Worm (Caenorhabditis elegans) whole organism, L3 larva: ENCODE data around the gene F55A11.6.
A peak's percentile ranks its signal among the peaks of the same experiment; 100 is the strongest.

Experiments
- R02D3.7 ChIP-seq: fragments of 150-350 bp; optimal IDR thresholded peaks from 2 replicates; lab custom pipeline; 2014; ENCODE audit warnings: missing biosample characterization, missing genetic modification characterization
- aly-2 ChIP-seq: fragments of 150-350 bp; optimal IDR thresholded peaks from 2 replicates; lab custom pipeline; 2014; ENCODE audit warnings: missing biosample characterization, missing genetic modification characterization
- ama-1 ChIP-seq: fragments of 150-350 bp; optimal IDR thresholded peaks from 2 replicates; lab custom pipeline; 2018
- ceh-16 ChIP-seq: sonication (generic microtip); optimal IDR thresholded peaks from 2 replicates; lab custom pipeline; 2017; ENCODE audit warnings: missing biosample characterization, missing genetic modification characterization
- ceh-28 ChIP-seq: fragments of 150-350 bp; optimal IDR thresholded peaks from 2 replicates; lab custom pipeline; 2014; ENCODE audit warnings: missing biosample characterization, missing genetic modification reagents, missing genetic modification characterization
- ceh-82 ChIP-seq: fragments of 150-350 bp; optimal IDR thresholded peaks from 2 replicates; lab custom pipeline; 2014; ENCODE audit warnings: missing biosample characterization, missing genetic modification characterization
- elt-1 ChIP-seq: fragments of 150-350 bp; optimal IDR thresholded peaks from 2 replicates; lab custom pipeline; 2014; ENCODE audit warnings: missing biosample characterization, missing genetic modification characterization
- elt-2 ChIP-seq: sonication (generic microtip); optimal IDR thresholded peaks from 2 replicates; lab custom pipeline; 2016; ENCODE audit warnings: missing genetic modification reagents, mild to moderate bottlenecking, missing genetic modification characterization, missing compliant biosample characterization
- elt-3 ChIP-seq, 3 experiments: fragments of 150-350 bp in 1 of 3; sonication (generic microtip) in 2 of 3; optimal IDR thresholded peaks; 2 replicates in 2 of 3; 4 replicates in 1 of 3; lab custom pipeline; 2014 to 2017; ENCODE audit warnings: missing biosample characterization in 3 of 3, missing genetic modification characterization in 3 of 3
- eor-1 ChIP-seq, 2 experiments: fragments of 150-350 bp; optimal IDR thresholded peaks; 2 replicates each; lab custom pipeline; 2014 to 2018; ENCODE audit warnings: missing biosample characterization in 2 of 2, missing genetic modification characterization in 2 of 2
- fkh-2 ChIP-seq: fragments of 150-350 bp; optimal IDR thresholded peaks from 2 replicates; lab custom pipeline; 2014; ENCODE audit warnings: missing biosample characterization, missing genetic modification reagents, missing genetic modification characterization
- fos-1 ChIP-seq: fragments of 150-350 bp; optimal IDR thresholded peaks from 2 replicates; lab custom pipeline; 2014; ENCODE audit warnings: missing biosample characterization, missing genetic modification characterization
- jun-1 ChIP-seq: fragments of 150-350 bp; optimal IDR thresholded peaks from 2 replicates; lab custom pipeline; 2014; ENCODE audit warnings: missing biosample characterization, missing genetic modification reagents, missing genetic modification characterization
- lin-15B ChIP-seq: fragments of 150-350 bp; optimal IDR thresholded peaks from 2 replicates; lab custom pipeline; 2014; ENCODE audit warnings: missing biosample characterization, missing genetic modification characterization
- lin-39 ChIP-seq: fragments of 150-350 bp; optimal IDR thresholded peaks from 2 replicates; lab custom pipeline; 2018; ENCODE audit warnings: missing biosample characterization, missing genetic modification reagents, missing genetic modification characterization
- lsy-12 ChIP-seq: sonication (generic microtip); optimal IDR thresholded peaks from 2 replicates; lab custom pipeline; 2016; ENCODE audit warnings: mild to moderate bottlenecking, missing genetic modification characterization, missing compliant biosample characterization
- mml-1 ChIP-seq: fragments of 150-350 bp; sonication (generic microtip); optimal IDR thresholded peaks from 3 replicates; lab custom pipeline; 2014; ENCODE audit warnings: missing biosample characterization, missing genetic modification characterization
- nfya-1 ChIP-seq: sonication (generic microtip); optimal IDR thresholded peaks from 2 replicates; lab custom pipeline; 2017; ENCODE audit warnings: missing genetic modification characterization, mild to moderate bottlenecking, missing compliant biosample characterization, antibody characterized with exemption, moderate library complexity; ENCODE audit not compliant: insufficient read depth
- nhr-11 ChIP-seq: fragments of 150-350 bp; optimal IDR thresholded peaks from 2 replicates; lab custom pipeline; 2014; ENCODE audit warnings: missing biosample characterization, missing genetic modification characterization
- nhr-12 ChIP-seq: fragments of 150-350 bp; optimal IDR thresholded peaks from 2 replicates; lab custom pipeline; 2014; ENCODE audit warnings: missing biosample characterization, missing genetic modification characterization
- nhr-23 ChIP-seq: fragments of 150-350 bp; optimal IDR thresholded peaks from 2 replicates; lab custom pipeline; 2014; ENCODE audit warnings: missing biosample characterization, missing genetic modification reagents, missing genetic modification characterization
- nhr-25 ChIP-seq: sonication (generic microtip); optimal IDR thresholded peaks from 2 replicates; lab custom pipeline; 2017; ENCODE audit warnings: missing biosample characterization, missing genetic modification characterization
- nhr-43 ChIP-seq: sonication (generic microtip); optimal IDR thresholded peaks from 2 replicates; lab custom pipeline; 2016; ENCODE audit warnings: mild to moderate bottlenecking, missing genetic modification characterization, missing compliant biosample characterization; ENCODE audit not compliant: poor library complexity, severe bottlenecking
- nhr-76 ChIP-seq: fragments of 150-350 bp; sonication (generic microtip); optimal IDR thresholded peaks from 5 replicates; lab custom pipeline; 2014; ENCODE audit warnings: missing biosample characterization, missing genetic modification characterization
- nhr-77 ChIP-seq: fragments of 150-350 bp; optimal IDR thresholded peaks from 2 replicates; lab custom pipeline; 2014; ENCODE audit warnings: missing biosample characterization, missing genetic modification characterization
- pha-4 ChIP-seq: fragments of 150-350 bp; optimal IDR thresholded peaks from 2 replicates; lab custom pipeline; 2014; ENCODE audit warnings: missing biosample characterization, missing genetic modification reagents, missing genetic modification characterization
- pqm-1 ChIP-seq: fragments of 150-350 bp; optimal IDR thresholded peaks from 2 replicates; lab custom pipeline; 2017; ENCODE audit warnings: missing biosample characterization, missing genetic modification characterization, inconsistent platforms
- sea-2 ChIP-seq: fragments of 150-350 bp; sonication (generic microtip); optimal IDR thresholded peaks from 4 replicates; lab custom pipeline; 2014; ENCODE audit warnings: missing biosample characterization, missing genetic modification reagents, missing genetic modification characterization
- skn-1 ChIP-seq: fragments of 150-350 bp; optimal IDR thresholded peaks from 2 replicates; lab custom pipeline; 2014; ENCODE audit warnings: missing biosample characterization, missing genetic modification characterization
- snpc-4 ChIP-seq: fragments of 150-350 bp; optimal IDR thresholded peaks from 2 replicates; lab custom pipeline; 2014; ENCODE audit warnings: missing biosample characterization, missing genetic modification characterization
- tbx-2 ChIP-seq: sonication (generic microtip); optimal IDR thresholded peaks from 2 replicates; lab custom pipeline; 2016; ENCODE audit warnings: mild to moderate bottlenecking, missing genetic modification characterization, missing compliant biosample characterization
- unc-39 ChIP-seq: sonication (generic microtip); optimal IDR thresholded peaks from 4 replicates; lab custom pipeline; 2017; ENCODE audit warnings: missing biosample characterization, missing genetic modification characterization
- unc-62 ChIP-seq: fragments of 150-350 bp; sonication (generic microtip); optimal IDR thresholded peaks from 4 replicates; lab custom pipeline; 2014; ENCODE audit warnings: missing biosample characterization, missing genetic modification reagents, missing genetic modification characterization
- zag-1 ChIP-seq: fragments of 150-350 bp; optimal IDR thresholded peaks from 2 replicates; lab custom pipeline; 2014; ENCODE audit warnings: missing biosample characterization, missing genetic modification characterization
- ztf-11 ChIP-seq: fragments of 150-350 bp; optimal IDR thresholded peaks from 2 replicates; lab custom pipeline; 2014; ENCODE audit warnings: missing biosample characterization, missing genetic modification characterization
- ztf-4 ChIP-seq: fragments of 150-350 bp; optimal IDR thresholded peaks from 2 replicates; lab custom pipeline; 2014; ENCODE audit warnings: missing biosample characterization, missing genetic modification characterization

F55A11.6 gene

DNA sequence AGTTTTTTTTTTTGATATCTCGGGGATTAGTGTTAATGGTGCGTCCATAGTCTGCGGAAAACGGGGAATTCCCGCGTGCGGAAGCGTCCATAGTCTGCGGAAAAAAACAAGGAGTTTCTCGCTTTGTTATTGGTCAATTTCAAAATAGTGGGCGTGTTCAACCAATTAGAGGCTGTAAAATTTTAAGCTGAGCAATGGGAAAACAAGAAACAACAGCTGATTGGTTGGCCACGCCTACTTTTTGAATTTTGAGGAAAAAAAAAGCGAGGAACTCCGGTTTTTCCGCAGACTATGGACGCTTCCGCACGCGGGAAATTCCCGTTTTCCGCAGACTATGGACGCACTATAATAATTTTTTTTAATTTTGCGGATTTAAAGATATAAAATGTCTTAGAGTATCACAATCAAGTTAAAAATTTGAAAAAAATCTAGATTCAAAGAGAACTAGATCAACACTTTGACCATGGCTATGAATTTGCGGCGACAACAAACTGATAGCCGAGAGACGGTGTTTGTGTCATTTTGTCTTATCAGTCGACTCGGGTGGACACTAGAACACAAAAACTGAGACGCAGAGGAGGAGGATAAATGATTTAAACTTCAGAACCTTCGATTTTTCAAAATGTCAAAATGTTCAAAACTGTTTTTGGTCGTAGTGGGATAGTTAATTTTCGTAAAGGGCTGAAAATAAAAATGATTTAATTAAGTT, 46.6 kb downstream of the F55A11.6 start:
- TF ChIP-seq pha-4 (tag; lab: Kevin White, UChicago) (peak; percentile 7), nfya-1 (tag; lab: Kevin White, UChicago) (peak; percentile 69), ama-1 (lab: Kevin White, UChicago) (peak; percentile 44)

ce11 chrV:11823978-11824377, 47.3 kb downstream of the F55A11.6 start:
- TF ChIP-seq pha-4 (tag; lab: Kevin White, UChicago) (peak; percentile 84), lsy-12 (tag; lab: Kevin White, UChicago) (peak; percentile 65), aly-2 (no peak), nhr-43 (peak; percentile 75), eor-1 (tag; optimal IDR thresholded peaks at IDR 0.05; lab: Kevin White, UChicago) (peak in 1 of 2 experiments; percentile 9), lin-15B (tag; lab: Kevin White, UChicago) (peak; percentile 40), tbx-2 (no peak), unc-39 (tag; lab: Kevin White, UChicago) (no peak), pqm-1 (peak; percentile 97), elt-2 (peak; percentile 94), zag-1 (tag; lab: Kevin White, UChicago) (no peak), fos-1 (no peak), fkh-2 (no peak), sea-2 (no peak), mml-1 (tag; lab: Kevin White, UChicago) (peak; percentile 9), snpc-4 (tag; lab: Kevin White, UChicago) (peak; percentile 12), ztf-11 (tag; lab: Kevin White, UChicago) (no peak), skn-1 (tag; lab: Kevin White, UChicago) (no peak), R02D3.7 (tag; lab: Kevin White, UChicago) (peak; percentile 25), ama-1 (lab: Kevin White, UChicago) (peak; percentile 83), nhr-77 (tag; lab: Kevin White, UChicago) (no peak), nfya-1 (tag; lab: Kevin White, UChicago) (peak; percentile 85), ztf-4 (tag; lab: Kevin White, UChicago) (peak; percentile 17), lin-39 (peak; percentile 77), ceh-82 (tag; lab: Kevin White, UChicago) (no peak), nhr-23 (tag; lab: Kevin White, UChicago) (peak; percentile 75), jun-1 (tag; lab: Kevin White, UChicago) (peak; percentile 69), nhr-25 (tag; lab: Kevin White, UChicago) (peak; percentile 78), elt-3 (tag; optimal IDR thresholded peaks at IDR 0.05; lab: Kevin White, UChicago) (peak in 1 of 3 experiments; percentile 19), elt-1 (tag; lab: Kevin White, UChicago) (peak; percentile 87), nhr-11 (tag; lab: Kevin White, UChicago) (peak; percentile 67), unc-62 (GFP tag; lab: Kevin White, UChicago) (peak; percentile 54)

- TF ChIP-seq nhr-11 (tag; lab: Kevin White, UChicago) (no peak), elt-2 (peak; percentile 51)
Observed at ce11 chrV:11825662-11826061, 49.0 kb downstream of the F55A11.6 start, which contains the start of gene D2023.4. Gene D2023.4, minus strand, starts transcription at chrV:11825762.

ce11 chrV:11826967-11827366, 50.3 kb downstream of the F55A11.6 start, which contains the start of the genes mpst-1 and D2023.6:
Gene mpst-1, minus strand, starts transcription at chrV:11827067.
Gene D2023.6, plus strand, starts transcription at chrV:11827354.
- TF ChIP-seq fos-1 (no peak), nhr-23 (tag; lab: Kevin White, UChicago) (peak; percentile 3), snpc-4 (tag; lab: Kevin White, UChicago) (no peak), mml-1 (tag; lab: Kevin White, UChicago) (no peak), nfya-1 (tag; lab: Kevin White, UChicago) (peak; percentile 37), elt-3 (tag; optimal IDR thresholded peaks at IDR 0.05; lab: Kevin White, UChicago) (no peak), ztf-11 (tag; lab: Kevin White, UChicago) (no peak), ztf-4 (tag; lab: Kevin White, UChicago) (no peak)

ce11 chrV:11829282-11829681, 52.6 kb downstream of the F55A11.6 start, which contains the start of gene col-158:
Gene col-158, plus strand, starts transcription at chrV:11829582.
- TF ChIP-seq ceh-16 (tag; lab: Kevin White, UChicago), result no peak
- no peak for TF ChIP-seq nhr-76 (tag; lab: Kevin White, UChicago)
- no peak for TF ChIP-seq nhr-12 (tag; lab: Kevin White, UChicago)
- TF ChIP-seq lsy-12 (tag; lab: Kevin White, UChicago), result no peak
- TF ChIP-seq aly-2, result no peak
- no peak for TF ChIP-seq ceh-82 (tag; lab: Kevin White, UChicago)
- TF ChIP-seq ceh-28 (tag; lab: Kevin White, UChicago), result no peak
- no peak for TF ChIP-seq nhr-25 (tag; lab: Kevin White, UChicago)
- TF ChIP-seq fkh-2, result no peak
